Fruit fly (Drosophila melanogaster): Measurements from ENCODE around the gene IM33.

IM33 gene

DNA sequence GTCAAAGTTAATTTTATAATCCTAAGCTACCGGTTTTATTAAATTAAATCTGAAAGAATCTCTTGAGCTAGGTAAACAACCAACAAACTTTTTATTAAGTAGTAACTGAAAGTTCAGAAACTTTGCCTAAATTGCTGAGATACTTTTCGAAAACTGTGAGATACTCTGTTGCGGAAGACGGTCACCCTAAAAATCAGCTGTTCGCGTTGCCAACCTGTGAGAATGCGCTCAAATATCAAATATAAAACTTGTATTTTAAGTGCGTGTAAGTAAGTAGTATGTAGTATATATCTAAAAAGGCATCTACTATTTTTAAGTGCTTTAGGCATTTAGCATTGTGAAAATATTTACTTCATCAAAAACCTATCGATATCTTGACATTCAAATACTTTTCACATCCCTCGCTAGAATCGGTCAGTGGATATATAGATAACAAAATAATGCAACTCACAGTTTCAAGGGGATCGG, 16.5 kb upstream of the IM33 start, which contains the start of the genes CG31955 and CG2818:
TSS of gene CG31955 (minus strand) at position 157 of the 468 bp plus-strand sequence.
TSS of gene CG2818 (plus strand) at position 412 of the 468 bp plus-strand sequence.
- TF ChIP-seq gl (tag; optimal IDR thresholded peaks at IDR 0.05) (no peak), D1 (tag; optimal IDR thresholded peaks at IDR 0.05) (no peak), CG12605 (GFP tag; IDR thresholded peaks at IDR 0.05) (no peak), CG10348 (GFP tag; IDR thresholded peaks at IDR 0.05) (no peak), Ets98B (GFP tag; IDR thresholded peaks at IDR 0.05) (no peak)

DNA sequence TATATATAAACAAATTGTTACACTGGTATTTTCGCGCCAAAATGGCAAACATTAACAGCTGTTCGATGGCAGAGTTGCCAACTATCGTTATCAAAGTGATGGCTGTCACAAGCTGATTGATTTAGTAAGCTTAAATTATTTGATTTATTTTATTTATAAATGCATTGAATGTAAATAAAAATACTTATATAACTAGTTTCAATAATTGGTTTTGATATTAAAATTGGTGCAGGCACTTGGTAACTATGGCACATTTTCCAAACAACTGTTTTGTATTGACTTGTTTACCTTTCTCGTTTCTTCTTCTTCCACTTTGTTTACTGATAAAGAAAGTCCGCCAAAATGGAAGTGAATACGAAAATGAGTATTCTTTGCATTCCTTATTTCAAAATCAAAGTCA, 15.2 kb upstream of the IM33 start, which contains the start of gene cutlet:
TSS of gene cutlet (minus strand) at position 84 of the 400 bp plus-strand sequence.
- TF ChIP-seq CG14655 (GFP tag; optimal IDR thresholded peaks at IDR 0.05) = no peak
- no peak for TF ChIP-seq gl (tag; optimal IDR thresholded peaks at IDR 0.05)
- no peak for TF ChIP-seq CG17806 (tag; optimal IDR thresholded peaks at IDR 0.05)
- no peak for TF ChIP-seq CG8301 (tag; optimal IDR thresholded peaks at IDR 0.05)
- no peak for TF ChIP-seq CG34367 (tag; optimal IDR thresholded peaks at IDR 0.05)
- TF ChIP-seq CG9948 (tag; optimal IDR thresholded peaks at IDR 0.05) = no peak

dm6 chr2L:3706963-3707362, 10.5 kb upstream of the IM33 start, which contains the start of gene CG31777:
Gene CG31777 (minus strand): TSS chr2L:3707063.
- TF ChIP-seq EcR (GFP tag; optimal IDR thresholded peaks at IDR 0.05) (peak; percentile 56), CG8301 (tag; optimal IDR thresholded peaks at IDR 0.05) (no peak)

DNA sequence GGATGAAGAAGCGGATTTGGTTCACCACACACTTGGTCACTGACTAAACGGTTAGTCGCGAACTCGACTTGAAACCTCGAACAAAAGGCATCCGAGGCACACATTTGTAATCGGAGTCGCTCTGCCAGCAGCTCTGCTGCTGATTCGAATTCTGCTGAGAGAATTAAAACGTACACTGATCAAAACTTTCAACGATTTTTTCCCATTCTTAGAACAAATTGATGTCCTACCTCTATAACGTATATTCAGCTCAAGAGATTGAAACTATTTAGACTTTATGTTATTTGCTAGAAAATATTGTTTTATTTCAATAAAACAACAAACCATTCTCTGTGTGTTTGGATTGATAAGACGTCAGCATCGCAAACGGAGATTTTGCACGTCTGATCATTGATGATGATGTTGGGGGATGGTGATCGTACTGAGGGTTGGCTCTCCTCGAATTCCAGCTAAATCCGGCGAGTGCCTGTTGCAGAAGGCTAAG, 9.0 kb upstream of the IM33 start, which contains the start of gene CG31778:
TSS of gene CG31778 (minus strand) at position 51 of the 484 bp plus-strand sequence.
- TF ChIP-seq CG10348 (GFP tag; IDR thresholded peaks at IDR 0.05) (no peak), CG8301 (tag; optimal IDR thresholded peaks at IDR 0.05) (peak; percentile 70), CG12605 (GFP tag; IDR thresholded peaks at IDR 0.05) (peak; percentile 58), CG4496 (GFP tag; IDR thresholded peaks at IDR 0.05) (peak; percentile 87), CG17806 (tag; optimal IDR thresholded peaks at IDR 0.05) (peak; percentile 81), CG13204 (GFP tag; optimal IDR thresholded peaks at IDR 0.05) (peak; percentile 15), gl (tag; optimal IDR thresholded peaks at IDR 0.05) (peak; percentile 45), CG15710 (tag; optimal IDR thresholded peaks at IDR 0.05) (peak; percentile 80), CG9948 (tag; optimal IDR thresholded peaks at IDR 0.05) (peak; percentile 60), EcR (GFP tag; optimal IDR thresholded peaks at IDR 0.05) (no peak), CG32121 (GFP tag; IDR thresholded peaks at IDR 0.05) (peak; percentile 76), Ets98B (GFP tag; IDR thresholded peaks at IDR 0.05) (peak; percentile 84), fd96Ca (GFP tag; IDR thresholded peaks at IDR 0.05) (peak; percentile 69), Pif1B (GFP tag; optimal IDR thresholded peaks at IDR 0.05) (peak; percentile 58), CG8159 (tag; optimal IDR thresholded peaks at IDR 0.05) (peak; percentile 77), rn (GFP tag; IDR thresholded peaks at IDR 0.05) (peak; percentile 36; the same call in 1 of the 2 replicates), CG14655 (GFP tag; optimal IDR thresholded peaks at IDR 0.05) (peak; percentile 73), D1 (tag; optimal IDR thresholded peaks at IDR 0.05) (no peak), Snoo (tag; optimal IDR thresholded peaks at IDR 0.05) (peak; percentile 79), Pif1A (GFP tag; optimal IDR thresholded peaks at IDR 0.05) (peak; percentile 56), CG34367 (tag; optimal IDR thresholded peaks at IDR 0.05) (peak; percentile 74)

DNA sequence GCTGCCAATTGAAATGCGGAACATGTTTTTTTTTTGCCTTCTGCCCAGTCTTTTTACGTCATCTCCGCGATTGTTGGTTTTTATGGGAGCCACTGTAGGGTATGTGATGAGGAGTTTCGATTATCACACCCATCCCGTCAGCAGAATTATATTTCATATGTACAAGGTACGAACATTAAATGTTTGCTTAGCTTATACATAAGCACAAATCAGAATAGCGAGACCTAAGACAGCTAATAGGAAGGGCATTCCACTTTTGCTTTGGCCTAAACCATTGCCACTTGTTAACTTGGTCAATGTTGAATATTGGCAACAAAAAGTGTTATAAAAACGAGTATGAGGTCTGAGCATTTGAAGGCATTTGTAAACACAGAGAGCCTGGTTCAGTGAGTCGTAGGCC, 6.8 kb upstream of the IM33 start, which contains the start of gene CG2816:
TSS of gene CG2816 (plus strand) at position 400 of the 400 bp plus-strand sequence.
- TF ChIP-seq CG8301 (tag; optimal IDR thresholded peaks at IDR 0.05) (peak; percentile 85), Ets98B (GFP tag; IDR thresholded peaks at IDR 0.05) (peak; percentile 96), CG17806 (tag; optimal IDR thresholded peaks at IDR 0.05) (peak; percentile 69), fd96Ca (GFP tag; IDR thresholded peaks at IDR 0.05) (peak; percentile 97), CG14655 (GFP tag; optimal IDR thresholded peaks at IDR 0.05) (peak; percentile 89), Pif1A (GFP tag; optimal IDR thresholded peaks at IDR 0.05) (peak; percentile 82), Pif1B (GFP tag; optimal IDR thresholded peaks at IDR 0.05) (peak; percentile 81), EcR (GFP tag; optimal IDR thresholded peaks at IDR 0.05) (no peak), CG34367 (tag; optimal IDR thresholded peaks at IDR 0.05) (peak; percentile 47), CG9948 (tag; optimal IDR thresholded peaks at IDR 0.05) (no peak), rn (GFP tag; IDR thresholded peaks at IDR 0.05) (peak; percentile 91), gl (tag; optimal IDR thresholded peaks at IDR 0.05) (no peak), CG13204 (GFP tag; optimal IDR thresholded peaks at IDR 0.05) (no peak), CG12605 (GFP tag; IDR thresholded peaks at IDR 0.05) (peak; percentile 91), CG8159 (tag; optimal IDR thresholded peaks at IDR 0.05) (no peak), CG10348 (GFP tag; IDR thresholded peaks at IDR 0.05) (peak; percentile 90), D1 (tag; optimal IDR thresholded peaks at IDR 0.05) (no peak), Snoo (tag; optimal IDR thresholded peaks at IDR 0.05) (peak; percentile 72), CG32121 (GFP tag; IDR thresholded peaks at IDR 0.05) (peak; percentile 96), CG4496 (GFP tag; IDR thresholded peaks at IDR 0.05) (peak; percentile 96), CG15710 (tag; optimal IDR thresholded peaks at IDR 0.05) (no peak)

DNA sequence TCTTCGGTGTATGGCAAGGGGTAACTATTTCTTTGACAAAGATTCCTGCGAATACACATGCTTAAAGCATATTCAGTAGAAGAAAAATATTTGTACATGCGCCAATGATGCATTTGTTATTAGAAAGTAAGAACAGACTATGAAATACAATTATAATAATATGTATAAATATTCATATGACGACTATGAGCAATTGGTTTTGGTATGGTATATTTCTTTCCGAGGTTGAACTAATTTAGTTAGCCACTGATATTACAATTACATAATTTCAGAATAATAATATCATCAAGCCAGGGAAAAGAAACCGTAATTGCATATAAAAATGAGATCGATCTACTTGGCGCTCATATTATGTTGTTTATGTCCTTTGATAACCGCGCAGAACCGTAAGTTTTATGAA, 5.1 kb upstream of the IM33 start, which contains the start of gene CG43145:
TSS of gene CG43145 (plus strand) at position 301 of the 400 bp plus-strand sequence.
- TF ChIP-seq EcR (GFP tag; optimal IDR thresholded peaks at IDR 0.05) = no peak
- no peak for TF ChIP-seq CG17806 (tag; optimal IDR thresholded peaks at IDR 0.05)
- no peak for TF ChIP-seq D1 (tag; optimal IDR thresholded peaks at IDR 0.05)
- no peak for TF ChIP-seq Pif1A (GFP tag; optimal IDR thresholded peaks at IDR 0.05)
- no peak for TF ChIP-seq CG14655 (GFP tag; optimal IDR thresholded peaks at IDR 0.05)
- TF ChIP-seq CG10348 (GFP tag; IDR thresholded peaks at IDR 0.05) = no peak
- TF ChIP-seq CG8159 (tag; optimal IDR thresholded peaks at IDR 0.05) = no peak
- no peak for TF ChIP-seq Snoo (tag; optimal IDR thresholded peaks at IDR 0.05)
- no peak for TF ChIP-seq gl (tag; optimal IDR thresholded peaks at IDR 0.05)
- TF ChIP-seq CG9948 (tag; optimal IDR thresholded peaks at IDR 0.05) = no peak
- TF ChIP-seq CG12605 (GFP tag; IDR thresholded peaks at IDR 0.05) = no peak

Measured in whole organism, pupa.